Fruit fly (Drosophila melanogaster): ENCODE measurements around the gene DopEcR.

Gene DopEcR

DNA sequence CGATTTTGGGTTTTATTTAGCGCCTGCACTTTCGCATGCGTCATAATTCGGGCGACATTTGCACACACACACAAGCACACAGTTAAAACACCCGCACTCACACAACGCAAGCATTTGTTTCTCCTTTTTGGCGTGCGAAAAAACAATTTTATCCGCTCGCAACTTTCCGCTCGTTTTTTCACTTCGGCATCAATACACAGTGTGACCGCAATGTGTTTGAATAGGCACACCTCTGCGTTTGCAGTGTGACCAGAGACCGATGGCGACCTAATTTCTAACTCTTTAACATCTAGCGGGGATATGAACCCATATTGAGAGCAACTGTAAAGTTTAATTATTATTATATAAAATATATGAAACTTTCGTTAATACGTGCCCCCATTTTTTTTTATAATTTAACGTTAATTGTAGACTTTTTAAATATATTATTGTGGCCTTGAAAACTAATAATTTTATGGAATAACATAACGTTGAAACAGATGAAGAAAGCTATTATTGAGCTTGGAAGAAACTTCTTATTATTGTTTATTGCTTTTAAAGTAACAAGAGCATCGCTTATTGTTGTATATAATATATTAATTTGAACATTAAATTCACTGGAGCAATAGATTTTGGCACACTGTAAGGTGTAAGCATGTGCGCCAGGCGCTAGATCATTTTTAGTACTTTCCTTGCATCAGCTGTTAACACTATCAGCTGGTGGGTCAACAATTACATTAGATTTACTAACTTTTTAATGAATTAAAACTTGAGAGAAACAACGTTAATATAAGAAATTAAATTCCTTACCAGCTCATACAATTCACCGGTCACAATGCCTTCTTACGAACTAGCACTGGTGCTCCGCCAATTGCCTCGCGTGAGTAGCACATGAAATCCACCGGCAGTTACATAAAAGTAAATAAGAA, 16.0 kb downstream of the DopEcR start, which contains the start of the genes Cip4 and mRpS6 (continued):
- TF ChIP-seq vri (GFP tag; optimal IDR thresholded peaks at IDR 0.05) (peak; percentile 66), dsx (GFP tag; optimal IDR thresholded peaks at IDR 0.05; ENCODE audit: poor library complexity, severe bottlenecking) (peak; percentile 70), CG9139 (GFP tag; optimal IDR thresholded peaks at IDR 0.05) (no peak), pdm3 (GFP tag; optimal IDR thresholded peaks at IDR 0.05) (peak; percentile 86), CG8632 (GFP tag; optimal IDR thresholded peaks at IDR 0.05) (peak; percentile 79), CG4318 (GFP tag; optimal IDR thresholded peaks at IDR 0.05) (peak; percentile 72), Smox (GFP tag; optimal IDR thresholded peaks at IDR 0.05) (peak; percentile 80), Eip75B (GFP tag; optimal IDR thresholded peaks at IDR 0.05) (peak; percentile 60), Lpt (GFP tag; optimal IDR thresholded peaks at IDR 0.05) (peak; percentile 55), spab (GFP tag; optimal IDR thresholded peaks at IDR 0.05) (no peak), net (GFP tag; optimal IDR thresholded peaks at IDR 0.05) (peak; percentile 84), eg (GFP tag; IDR thresholded peaks at IDR 0.05) (peak; percentile 79), Ets21C (GFP tag; optimal IDR thresholded peaks at IDR 0.05) (peak; percentile 71), svp (GFP tag) (no peak), CG32006 (GFP tag; optimal IDR thresholded peaks at IDR 0.05) (peak; percentile 76), CG3032 (tag; optimal IDR thresholded peaks at IDR 0.05) (peak; percentile 31), Sox14 (GFP tag; optimal IDR thresholded peaks at IDR 0.05) (peak; percentile 81)

dm6 chr3L:4363484-4363883, 16.7 kb downstream of the DopEcR start:
- TF ChIP-seq Eip78C (GFP tag), result peak; percentile 8
- no peak for TF ChIP-seq ss (GFP tag; optimal IDR thresholded peaks at IDR 0.05)
- no peak for TF ChIP-seq cyc (GFP tag; optimal IDR thresholded peaks at IDR 0.05)
- TF ChIP-seq CG11294 (GFP tag; IDR thresholded peaks at IDR 0.05), result no peak
- TF ChIP-seq Lpt (GFP tag; optimal IDR thresholded peaks at IDR 0.05), result no peak
- TF ChIP-seq CG3919 (GFP tag; optimal IDR thresholded peaks at IDR 0.05), result no peak
- no peak for TF ChIP-seq CG6792 (GFP tag; optimal IDR thresholded peaks at IDR 0.05)
- TF ChIP-seq salr (GFP tag; optimal IDR thresholded peaks at IDR 0.05), result peak in 1 of 2 experiments; percentile 33
- 0 out of 3 replicates have a peak, but pooled peaks have one; percentile 19 for TF ChIP-seq CG8119 (GFP tag; IDR thresholded peaks at IDR 0.05)
- no peak for TF ChIP-seq CG10669 (GFP tag; optimal IDR thresholded peaks at IDR 0.05)
- no peak for TF ChIP-seq fd85E (GFP tag; optimal IDR thresholded peaks at IDR 0.05)

- no peak for TF ChIP-seq Sox15 (GFP tag; optimal IDR thresholded peaks at IDR 0.05)
- TF ChIP-seq Eip93F (GFP tag; optimal IDR thresholded peaks at IDR 0.05), result no peak
- no peak for TF ChIP-seq svp (GFP tag)
- no peak for TF ChIP-seq CG32006 (GFP tag; optimal IDR thresholded peaks at IDR 0.05)
- no peak for TF ChIP-seq vri (GFP tag; optimal IDR thresholded peaks at IDR 0.05)
- no peak for TF ChIP-seq CG31627 (GFP tag; optimal IDR thresholded peaks at IDR 0.05)
Measured at dm6 chr3L:4362937-4363336, 17.2 kb downstream of the DopEcR start.

DNA sequence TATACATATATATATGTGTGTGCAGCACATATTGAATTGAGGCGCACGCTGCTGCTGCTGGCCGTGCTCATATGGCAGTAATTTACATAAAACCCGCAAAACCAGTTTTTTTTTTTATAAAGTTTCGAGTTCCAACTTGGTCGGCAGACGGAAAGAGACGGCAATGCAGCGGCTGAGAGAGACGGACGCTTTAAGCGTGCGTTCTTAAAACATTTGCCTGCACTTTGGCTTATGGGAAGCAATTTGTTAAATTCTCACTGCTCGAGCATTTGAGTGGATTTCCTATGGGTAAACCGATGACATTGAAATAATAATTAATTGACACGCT, 19.8 kb downstream of the DopEcR start:
- TF ChIP-seq Met (GFP tag; optimal IDR thresholded peaks at IDR 0.05) (no peak), OdsH (GFP tag; optimal IDR thresholded peaks at IDR 0.05) (no peak), Hr38 (GFP tag; optimal IDR thresholded peaks at IDR 0.05) (no peak), vri (GFP tag; optimal IDR thresholded peaks at IDR 0.05) (no peak), ss (GFP tag; optimal IDR thresholded peaks at IDR 0.05) (peak in 1 of 2 experiments; percentile 15), dsx (GFP tag; optimal IDR thresholded peaks at IDR 0.05; ENCODE audit: poor library complexity, severe bottlenecking) (no peak), CG6163 (GFP tag; IDR thresholded peaks at IDR 0.05) (0 out of 3 replicates have a peak, but pooled peaks have one; percentile 16), CG8632 (GFP tag; optimal IDR thresholded peaks at IDR 0.05) (no peak), CG6854 (GFP tag; optimal IDR thresholded peaks at IDR 0.05) (peak; percentile 12), lz (GFP tag; optimal IDR thresholded peaks at IDR 0.05) (no peak), Eip78C (GFP tag) (peak; percentile 52), svp (GFP tag) (no peak), fkh (GFP tag; optimal IDR thresholded peaks at IDR 0.05) (peak; percentile 20), salr (GFP tag; optimal IDR thresholded peaks at IDR 0.05) (no peak)

Measured in whole organism, prepupa.